Worm (Caenorhabditis elegans) whole organism, L4/young adult: ENCODE results near the gene ncx-9.

Experiments
- W03F9.2 ChIP-seq: fragments of 150-350 bp; optimal IDR thresholded peaks from 2 replicates; lab custom pipeline; 2014; ENCODE audit warnings: missing biosample characterization, missing genetic modification characterization
- dao-5 ChIP-seq: sonication (generic microtip); optimal IDR thresholded peaks from 2 replicates; lab custom pipeline; 2016; ENCODE audit warnings: missing genotype, missing genetic modification characterization, moderate library complexity, missing compliant biosample characterization

ce11 chrV:4969503-4969902 is 25.6 kb downstream of the ncx-9 start:
- TF ChIP-seq W03F9.2: no peak
- no peak for TF ChIP-seq dao-5 (tag; lab: Kevin White, UChicago)
